Fruit fly (Drosophila melanogaster) whole organism, embryonic: Measurements from ENCODE around the gene CG8173.
A peak's percentile ranks its signal among the peaks of the same experiment; 100 is the strongest.

Experiments
- B-H2 ChIP-seq: fragments of 200-800 bp; sonication (Bioruptor generic); optimal IDR thresholded peaks from 2 replicates; lab custom pipeline; 2018; ENCODE audit warnings: missing biosample characterization, mild to moderate bottlenecking, missing genetic modification characterization
- CG12659 ChIP-seq: fragments of 200-800 bp; sonication (Bioruptor generic); optimal IDR thresholded peaks from 3 replicates; lab custom pipeline; 2017; ENCODE audit warnings: mild to moderate bottlenecking, missing biosample characterization, missing genetic modification reagents, missing genetic modification characterization
- CG13123 ChIP-seq: fragments of 200-800 bp; sonication (Bioruptor generic); optimal IDR thresholded peaks from 2 replicates; lab custom pipeline; 2016; ENCODE audit warnings: missing biosample characterization, missing genetic modification characterization
- CG13287 ChIP-seq: fragments of 200-800 bp; sonication (Bioruptor generic); IDR thresholded peaks from 2 replicates; pipeline ENCODE4 v1.3.6; 2022; ENCODE audit warnings: missing biosample characterization, missing genetic modification characterization; ENCODE audit not compliant: partially characterized antibody
- CG14860 ChIP-seq: fragments of 200-800 bp; sonication (Bioruptor generic); IDR thresholded peaks from 3 replicates; pipeline ENCODE4 v1.3.6; 2022; ENCODE audit warnings: missing biosample characterization, missing genetic modification characterization; ENCODE audit not compliant: partially characterized antibody
- CG15514 ChIP-seq: fragments of 200-800 bp; sonication (Bioruptor generic); optimal IDR thresholded peaks from 3 replicates; lab custom pipeline; 2017; ENCODE audit warnings: missing biosample characterization, missing genetic modification characterization, mild to moderate bottlenecking, moderate library complexity, missing genetic modification reagents
- CG15696 ChIP-seq: fragments of 200-800 bp; sonication (Bioruptor generic); optimal IDR thresholded peaks from 2 replicates; lab custom pipeline; 2019; ENCODE audit warnings: missing biosample characterization, mild to moderate bottlenecking, missing genetic modification characterization, moderate library complexity
- CG1603 ChIP-seq: fragments of 200-800 bp; sonication (Bioruptor generic); optimal IDR thresholded peaks from 2 replicates; lab custom pipeline; 2019; ENCODE audit warnings: missing biosample characterization, mild to moderate bottlenecking, missing genetic modification characterization, moderate library complexity
- CG16863 ChIP-seq: fragments of 200-800 bp; sonication (Bioruptor generic); optimal IDR thresholded peaks from 3 replicates; lab custom pipeline; 2016; ENCODE audit warnings: missing biosample characterization, missing genetic modification characterization
- CG17385 ChIP-seq: fragments of 200-800 bp; sonication (Bioruptor generic); optimal IDR thresholded peaks from 3 replicates; lab custom pipeline; 2018; ENCODE audit warnings: missing biosample characterization, mild to moderate bottlenecking, missing genetic modification characterization
- CG1832 ChIP-seq: fragments of 200-800 bp; sonication (Bioruptor generic); optimal IDR thresholded peaks from 2 replicates; lab custom pipeline; 2017; ENCODE audit warnings: missing biosample characterization, mild to moderate bottlenecking, missing genetic modification characterization, inconsistent platforms
- CG3163 ChIP-seq: fragments of 200-800 bp; sonication (Bioruptor generic); optimal IDR thresholded peaks from 3 replicates; lab custom pipeline; 2016; ENCODE audit warnings: missing biosample characterization, missing genetic modification characterization
- CG42726 ChIP-seq: fragments of 200-800 bp; sonication (Bioruptor generic); IDR thresholded peaks from 2 replicates; pipeline ENCODE4 v1.3.6; 2022; ENCODE audit warnings: missing biosample characterization, missing genetic modification characterization; ENCODE audit not compliant: partially characterized antibody
- CG4820 ChIP-seq: fragments of 200-800 bp; sonication (Bioruptor generic); optimal IDR thresholded peaks from 3 replicates; lab custom pipeline; 2016; ENCODE audit warnings: missing biosample characterization, missing genetic modification characterization
- CG6254 ChIP-seq: fragments of 200-800 bp; sonication (Bioruptor generic); optimal IDR thresholded peaks from 3 replicates; lab custom pipeline; 2017; ENCODE audit warnings: mild to moderate bottlenecking, missing biosample characterization, missing genetic modification reagents, missing genetic modification characterization
- CG6272 ChIP-seq: fragments of 200-800 bp; sonication (Bioruptor generic); IDR thresholded peaks from 2 replicates; pipeline ENCODE4 v1.3.6; 2022; ENCODE audit warnings: missing biosample characterization, missing genetic modification characterization
- CG7963 ChIP-seq: fragments of 200-800 bp; sonication (Bioruptor generic); IDR thresholded peaks from 3 replicates; pipeline ENCODE4 v1.3.6; 2022; ENCODE audit warnings: missing biosample characterization, missing genetic modification characterization; ENCODE audit not compliant: partially characterized antibody
- CG8388 ChIP-seq: fragments of 200-800 bp; sonication (Bioruptor generic); optimal IDR thresholded peaks from 2 replicates; lab custom pipeline; 2019; ENCODE audit warnings: missing biosample characterization, mild to moderate bottlenecking, missing genetic modification characterization, moderate library complexity
- CG8944 ChIP-seq: fragments of 200-800 bp; sonication (Bioruptor generic); optimal IDR thresholded peaks from 3 replicates; lab custom pipeline; 2016; ENCODE audit warnings: missing biosample characterization, missing genetic modification characterization
- D19A ChIP-seq: fragments of 200-800 bp; optimal IDR thresholded peaks from 3 replicates; lab custom pipeline; 2019; ENCODE audit warnings: missing biosample characterization, mild to moderate bottlenecking, missing genetic modification characterization, moderate library complexity
- Dfd ChIP-seq, 2 experiments: fragments of >200 bp; optimal IDR thresholded peaks; 2 replicates each; lab custom pipeline; 2017; ENCODE audit warnings: missing biosample characterization in 2 of 2, missing genetic modification characterization in 2 of 2
- Ets65A ChIP-seq: fragments of 200-800 bp; sonication (Bioruptor generic); peaks from one replicate; lab custom pipeline; 2016; ENCODE audit warnings: missing biosample characterization, missing genetic modification characterization
- MTF-1 ChIP-seq: fragments of 200-800 bp; sonication (Bioruptor generic); optimal IDR thresholded peaks from 2 replicates; lab custom pipeline; 2018; ENCODE audit warnings: missing biosample characterization, mild to moderate bottlenecking, missing genetic modification characterization, borderline replicate concordance
- PHDP ChIP-seq: fragments of 200-800 bp; sonication (Bioruptor generic); optimal IDR thresholded peaks from 3 replicates; lab custom pipeline; 2018; ENCODE audit warnings: missing biosample characterization, mild to moderate bottlenecking, missing genetic modification characterization, moderate library complexity
- Ptx1 ChIP-seq: fragments of 200-800 bp; sonication (Bioruptor generic); IDR thresholded peaks from 2 replicates; pipeline ENCODE4 v1.3.6; 2022; ENCODE audit warnings: missing biosample characterization, missing genetic modification characterization
- Ravus ChIP-seq: fragments of 200-800 bp; sonication (Bioruptor generic); IDR thresholded peaks from 2 replicates; pipeline ENCODE4 v1.3.6; 2022; ENCODE audit warnings: missing biosample characterization, missing genetic modification characterization
- Sin3A ChIP-seq: fragments of >200 bp; optimal IDR thresholded peaks from 2 replicates; lab custom pipeline; 2018
- Trl ChIP-seq, 3 experiments: fragments of >200 bp in 2 of 3; fragments of 200-800 bp in 1 of 3; sonication (Bioruptor generic) in 1 of 3; optimal IDR thresholded peaks; 2 replicates in 1 of 3; 3 replicates in 2 of 3; lab custom pipeline; 2016 to 2017; ENCODE audit warnings: missing biosample characterization in 1 of 3, missing genetic modification characterization in 1 of 3
- Vsx1 ChIP-seq: fragments of 200-800 bp; sonication (Bioruptor generic); optimal IDR thresholded peaks from 2 replicates; lab custom pipeline; 2017; ENCODE audit warnings: missing biosample characterization, mild to moderate bottlenecking, missing genetic modification characterization, missing genetic modification reagents
- YL-1 ChIP-seq: fragments of 200-800 bp; sonication (Bioruptor generic); optimal IDR thresholded peaks from 3 replicates; lab custom pipeline; 2017; ENCODE audit warnings: missing biosample characterization, mild to moderate bottlenecking, missing genetic modification characterization
- ab ChIP-seq: fragments of 200-800 bp; sonication (Bioruptor generic); optimal IDR thresholded peaks from 2 replicates; lab custom pipeline; 2016; ENCODE audit warnings: missing biosample characterization, missing genetic modification characterization
- br ChIP-seq: fragments of >200 bp; optimal IDR thresholded peaks from 2 replicates; lab custom pipeline; 2017
- dysf ChIP-seq: fragments of 200-800 bp; sonication (Bioruptor generic); IDR thresholded peaks from 3 replicates; pipeline ENCODE4 v1.3.6; 2022; ENCODE audit warnings: missing biosample characterization, missing genetic modification characterization
- exex ChIP-seq: fragments of 200-800 bp; sonication (Bioruptor generic); optimal IDR thresholded peaks from 4 replicates; lab custom pipeline; 2018; ENCODE audit warnings: missing biosample characterization, mild to moderate bottlenecking, missing genetic modification characterization, moderate library complexity
- ftz-f1 ChIP-seq: fragments of 200-800 bp; sonication (Bioruptor generic); optimal IDR thresholded peaks from 2 replicates; lab custom pipeline; 2016; ENCODE audit warnings: missing biosample characterization, missing genetic modification characterization
- gfzf ChIP-seq: fragments of 200-800 bp; sonication (Bioruptor generic); optimal IDR thresholded peaks from 2 replicates; lab custom pipeline; 2016; ENCODE audit warnings: missing biosample characterization, mild to moderate bottlenecking, missing genetic modification characterization, moderate library complexity
- her ChIP-seq: fragments of 200-800 bp; sonication (Bioruptor generic); optimal IDR thresholded peaks from 2 replicates; lab custom pipeline; 2016; ENCODE audit warnings: missing biosample characterization, missing genetic modification characterization
- insv ChIP-seq, 2 experiments: fragments of 200-800 bp; sonication (Bioruptor generic); optimal IDR thresholded peaks; 3 replicates each; lab custom pipeline; 2016 to 2018; ENCODE audit warnings: missing biosample characterization in 2 of 2, missing genetic modification characterization in 2 of 2
- inv ChIP-seq: fragments of 200-800 bp; sonication (Bioruptor generic); IDR thresholded peaks from 2 replicates; pipeline ENCODE4 v1.3.6; 2022; ENCODE audit warnings: missing biosample characterization, missing genetic modification characterization; ENCODE audit not compliant: partially characterized antibody
- knrl ChIP-seq: fragments of 200-800 bp; sonication (Bioruptor generic); IDR thresholded peaks from 3 replicates; pipeline ENCODE4 v1.3.6; 2022; ENCODE audit warnings: missing biosample characterization, missing genetic modification characterization; ENCODE audit not compliant: partially characterized antibody
- nmo ChIP-seq: fragments of 200-800 bp; sonication (Bioruptor generic); optimal IDR thresholded peaks from 2 replicates; lab custom pipeline; 2018; ENCODE audit warnings: missing biosample characterization, mild to moderate bottlenecking, missing genetic modification characterization, moderate library complexity
- pita ChIP-seq: fragments of 200-800 bp; sonication (Bioruptor generic); optimal IDR thresholded peaks from 2 replicates; lab custom pipeline; 2017; ENCODE audit warnings: missing biosample characterization, mild to moderate bottlenecking, missing genetic modification characterization
- repo ChIP-seq: fragments of 200-800 bp; sonication (Bioruptor generic); optimal IDR thresholded peaks from 2 replicates; lab custom pipeline; 2016; ENCODE audit warnings: missing biosample characterization, missing genetic modification characterization
- scrt ChIP-seq: fragments of 200-800 bp; sonication (Bioruptor generic); optimal IDR thresholded peaks from 2 replicates; lab custom pipeline; 2018; ENCODE audit warnings: missing biosample characterization, mild to moderate bottlenecking, missing genetic modification characterization, moderate library complexity
- sens ChIP-seq: fragments of 200-800 bp; sonication (Bioruptor generic); peaks from one replicate; lab custom pipeline; 2016; ENCODE audit warnings: missing biosample characterization, missing genetic modification characterization
- slbo ChIP-seq: fragments of 200-800 bp; sonication (Bioruptor generic); IDR thresholded peaks from 2 replicates; pipeline ENCODE4 v1.3.6; 2022; ENCODE audit warnings: missing biosample characterization, missing genetic modification characterization
- tgo ChIP-seq: fragments of 200-800 bp; sonication (Bioruptor generic); IDR thresholded peaks from 3 replicates; pipeline ENCODE4 v1.3.6; 2022; ENCODE audit warnings: missing biosample characterization, missing genetic modification characterization
- vvl ChIP-seq: fragments of 200-800 bp; sonication (Bioruptor generic); IDR thresholded peaks from 2 replicates; pipeline ENCODE4 v1.3.6; 2022; ENCODE audit warnings: missing biosample characterization, missing genetic modification characterization

Gene CG8173

DNA sequence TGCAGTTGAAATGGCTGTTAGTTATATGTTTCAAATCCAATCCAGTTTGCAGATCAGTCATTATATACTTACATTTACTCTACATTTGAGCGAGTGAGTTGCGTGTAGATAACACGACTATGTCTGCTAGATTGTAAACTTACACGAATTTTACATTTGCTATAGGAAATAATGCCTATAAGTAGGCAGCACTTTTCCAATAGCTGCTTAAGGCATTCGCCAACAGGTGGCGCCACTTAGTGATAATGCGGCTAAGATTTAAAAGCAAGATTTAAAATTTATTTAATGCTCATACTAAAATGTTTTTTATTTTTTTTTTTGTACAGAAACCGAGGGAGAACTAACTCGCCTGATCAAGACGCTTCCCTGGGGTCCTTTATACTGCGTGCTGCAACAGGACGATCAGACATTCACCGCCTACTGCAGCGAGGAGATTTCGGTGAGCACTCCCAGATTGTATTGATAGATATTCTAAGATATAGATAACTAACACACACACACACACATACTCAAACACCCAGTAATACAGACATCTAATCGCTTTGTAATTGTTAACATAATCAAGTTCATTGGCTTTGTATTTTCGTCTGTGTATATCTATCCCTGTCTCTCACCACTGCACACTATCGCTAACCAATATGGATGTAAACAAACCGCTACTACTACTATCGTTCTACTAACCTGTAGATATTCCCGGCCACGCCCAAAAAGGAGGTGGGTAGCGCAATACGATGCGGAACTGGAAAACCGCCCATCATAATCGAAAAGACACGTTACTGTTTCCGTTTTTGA is 11.0 kb upstream of the CG8173 start (continued):
- TF ChIP-seq PHDP (peak; percentile 5), CG15696 (tag; lab: Kevin White, UChicago) (no peak), knrl (GFP tag; lab: Robert Waterston, UW) (peak; percentile 54; the same call in 2 of the 3 replicates), ab (no peak), tgo (GFP tag; lab: Robert Waterston, UW) (no peak), CG13287 (GFP tag; lab: Robert Waterston, UW) (peak; percentile 43; the same call in 1 of the 2 replicates), CG13123 (GFP tag; lab: Kevin White, UChicago) (no peak), Ets65A (GFP tag; lab: Kevin White, UChicago) (peak; percentile 93), CG12659 (GFP tag; lab: Kevin White, UChicago) (peak; percentile 7), insv (GFP tag; optimal IDR thresholded peaks at IDR 0.05; lab: Kevin White, UChicago) (no peak), CG1832 (no peak), CG8944 (no peak), ftz-f1 (GFP tag; lab: Kevin White, UChicago) (no peak), slbo (peak; percentile 61), nmo (peak; percentile 0), YL-1 (GFP tag; lab: Kevin White, UChicago) (no peak), repo (no peak), br (lab: Kevin White, UChicago) (no peak), gfzf (no peak), CG17385 (GFP tag; lab: Kevin White, UChicago) (no peak), scrt (GFP tag; lab: Kevin White, UChicago) (no peak), inv (peak; percentile 37; the same call in 1 of the 2 replicates), CG14860 (GFP tag; lab: Robert Waterston, UW) (peak; percentile 43; the same call in 1 of the 3 replicates), dysf (GFP tag; lab: Robert Waterston, UW) (no peak), her (GFP tag; lab: Kevin White, UChicago) (no peak), CG3163 (peak; percentile 24), CG8388 (GFP tag; lab: Kevin White, UChicago) (no peak), D19A (tag; lab: Kevin White, UChicago) (no peak), exex (tag; lab: Kevin White, UChicago) (peak; percentile 88), CG7963 (peak; percentile 56; the same call in 1 of the 3 replicates), CG42726 (GFP tag; lab: Robert Waterston, UW) (peak; percentile 81), Vsx1 (GFP tag; lab: Kevin White, UChicago) (no peak), CG6272 (GFP tag; lab: Robert Waterston, UW) (0 out of 2 replicates have a peak, but pooled peaks have one; percentile 24), Sin3A (lab: Kevin White, UChicago) (no peak), CG16863 (GFP tag; lab: Kevin White, UChicago) (no peak), CG4820 (GFP tag; lab: Kevin White, UChicago) (no peak), CG15514 (peak; percentile 25), CG6254 (GFP tag; lab: Kevin White, UChicago) (no peak), sens (GFP tag; lab: Kevin White, UChicago) (peak; percentile 81), Ptx1 (GFP tag; lab: Robert Waterston, UW) (0 out of 2 replicates have a peak, but pooled peaks have one; percentile 18), Trl (optimal IDR thresholded peaks at IDR 0.05; lab: Kevin White, UChicago) (no peak), Trl (GFP tag; optimal IDR thresholded peaks at IDR 0.05; lab: Kevin White, UChicago) (no peak), pita (GFP tag; lab: Kevin White, UChicago) (peak; percentile 21), Dfd (GFP tag; optimal IDR thresholded peaks at IDR 0.05; lab: Kevin White, UChicago) (no peak), CG1603 (tag; lab: Kevin White, UChicago) (peak; percentile 12), Ravus (GFP tag; lab: Robert Waterston, UW) (no peak), MTF-1 (GFP tag; lab: Kevin White, UChicago) (no peak), B-H2 (GFP tag; lab: Kevin White, UChicago) (no peak), vvl (GFP tag; lab: Robert Waterston, UW) (peak; percentile 37; the same call in 1 of the 2 replicates)
